Worm (Caenorhabditis elegans): ENCODE measurements around the gene dmsr-8.

- TF ChIP-seq pqm-1 (tag; optimal IDR thresholded peaks at IDR 0.05) (no peak), elt-1 (tag; optimal IDR thresholded peaks at IDR 0.05) (no peak), pha-4 (tag; optimal IDR thresholded peaks at IDR 0.05) (no peak), ceh-28 (tag; optimal IDR thresholded peaks at IDR 0.05) (no peak), ztf-11 (tag; optimal IDR thresholded peaks at IDR 0.05) (no peak), nhr-76 (tag; optimal IDR thresholded peaks at IDR 0.05) (no peak), zag-1 (tag; optimal IDR thresholded peaks at IDR 0.05) (no peak), hmg-11 (tag; optimal IDR thresholded peaks at IDR 0.05) (no peak), nfya-1 (tag; optimal IDR thresholded peaks at IDR 0.05; ENCODE audit: insufficient read depth) (no peak), nhr-25 (tag; optimal IDR thresholded peaks at IDR 0.05) (no peak), snpc-4 (tag; optimal IDR thresholded peaks at IDR 0.05) (no peak), unc-62 (GFP tag; optimal IDR thresholded peaks at IDR 0.05) (no peak)
Observed at ce11 chrV:10549717-10550116, 35.5 kb upstream of the dmsr-8 start, which contains the start of gene F32G8.2.
